Worm (Caenorhabditis elegans) whole organism, L4 larva: ENCODE data around the gene B0244.17.
A peak's percentile ranks its signal among the peaks of the same experiment; 100 is the strongest.

Source experiments
- ceh-82 ChIP-seq: sonication (generic microtip); optimal IDR thresholded peaks from 2 replicates; lab custom pipeline; 2017; ENCODE audit warnings: missing biosample characterization, missing genetic modification characterization
- dmd-9 ChIP-seq: fragments of 200-800 bp; sonication (Bioruptor generic); IDR thresholded peaks from 2 replicates; pipeline ENCODE4 v1.3.6; 2022; ENCODE audit warnings: missing genetic modification reagents, missing genetic modification characterization, missing compliant biosample characterization
- lsy-2 ChIP-seq, 2 experiments: fragments of 150-350 bp in 1 of 2; sonication (generic microtip) in 1 of 2; optimal IDR thresholded peaks; 2 replicates each; lab custom pipeline; 2014 to 2017; ENCODE audit warnings: missing biosample characterization in 2 of 2, missing genetic modification characterization in 2 of 2
- unc-130 ChIP-seq: sonication (generic microtip); optimal IDR thresholded peaks from 2 replicates; lab custom pipeline; 2016; ENCODE audit warnings: missing genetic modification reagents, missing genetic modification characterization, missing compliant biosample characterization
- unc-62 ChIP-seq, 3 experiments: fragments of 150-350 bp in 1 of 3; sonication (generic microtip); optimal IDR thresholded peaks in 2 of 3; peaks in 1 of 3; 1 replicate in 1 of 3; 2 replicates in 2 of 3; lab custom pipeline; 2014 to 2017; ENCODE audit warnings: missing biosample characterization in 3 of 3, missing genetic modification characterization in 3 of 3, missing genetic modification reagents in 3 of 3, missing genotype in 1 of 3

DNA sequence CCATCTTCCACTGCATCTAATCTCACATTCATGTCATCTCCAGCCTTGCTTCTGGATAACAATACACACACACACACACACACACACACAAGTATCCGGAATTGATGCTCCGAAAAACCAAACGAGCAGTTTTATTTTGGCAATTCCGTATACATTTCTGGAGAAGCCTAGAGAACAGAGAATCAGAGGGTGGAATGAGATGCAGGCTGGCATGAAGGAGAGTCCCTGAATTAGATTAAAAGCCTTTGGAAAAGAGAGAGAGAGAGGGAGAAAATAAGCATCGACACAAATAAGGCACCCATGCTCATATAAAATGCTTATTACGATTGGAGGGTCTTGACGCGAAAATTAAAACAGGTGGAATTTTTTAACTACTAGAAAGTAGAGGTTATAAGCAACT lies 27.7 kb downstream of the B0244.17 start:
- TF ChIP-seq dmd-9 (GFP tag; lab: Robert Waterston, UW): no peak
- TF ChIP-seq ceh-82: no peak
- peak in 1 of 2 experiments; percentile 1 for TF ChIP-seq unc-62 (GFP tag; optimal IDR thresholded peaks at IDR 0.05 in 1 of 2; lab: Kevin White, UChicago)
- TF ChIP-seq unc-62 (tag; optimal IDR thresholded peaks at IDR 0.05; lab: Kevin White, UChicago): no peak
- peak in 1 of 2 experiments; percentile 28 for TF ChIP-seq lsy-2 (tag; optimal IDR thresholded peaks at IDR 0.05; lab: Kevin White, UChicago)
- no peak for TF ChIP-seq unc-130 (GFP tag; lab: Kevin White, UChicago)
